Fruit fly (Drosophila melanogaster) whole organism, embryonic: ENCODE measurements around the gene CG11437.

Experiments
- Adf1 ChIP-seq: fragments of 200-800 bp; sonication (Bioruptor generic); IDR thresholded peaks from 2 replicates; pipeline ENCODE4 v1.3.6; 2022; ENCODE audit warnings: missing biosample characterization, missing genetic modification characterization
- Asciz ChIP-seq: fragments of 200-800 bp; sonication (Bioruptor generic); optimal IDR thresholded peaks from 2 replicates; lab custom pipeline; 2017; ENCODE audit warnings: missing biosample characterization, mild to moderate bottlenecking, missing genetic modification characterization, missing genetic modification reagents
- Blimp-1 ChIP-seq: fragments of 200-800 bp; sonication (Bioruptor generic); optimal IDR thresholded peaks from 3 replicates; lab custom pipeline; 2018; ENCODE audit warnings: missing biosample characterization, missing genetic modification characterization, mild to moderate bottlenecking, moderate library complexity, missing genetic modification reagents
- C15 ChIP-seq: fragments of 200-800 bp; sonication (Bioruptor generic); IDR thresholded peaks from 3 replicates; pipeline ENCODE4 v1.3.6; 2022; ENCODE audit warnings: missing biosample characterization, missing genetic modification characterization
- CG10274 ChIP-seq: fragments of 200-800 bp; sonication (Bioruptor generic); optimal IDR thresholded peaks from 3 replicates; lab custom pipeline; 2017; ENCODE audit warnings: missing biosample characterization, mild to moderate bottlenecking, missing genetic modification characterization
- CG12391 ChIP-seq: fragments of 200-800 bp; sonication (Bioruptor generic); optimal IDR thresholded peaks from 3 replicates; lab custom pipeline; 2018; ENCODE audit warnings: missing biosample characterization, mild to moderate bottlenecking, missing genetic modification characterization, moderate library complexity
- CG14014 ChIP-seq: fragments of 200-800 bp; sonication (Bioruptor generic); IDR thresholded peaks from 2 replicates; pipeline ENCODE4 v1.3.6; 2022; ENCODE audit warnings: missing biosample characterization, missing genetic modification characterization
- CG14441 ChIP-seq: fragments of 200-800 bp; sonication (Bioruptor generic); IDR thresholded peaks from 2 replicates; pipeline ENCODE4 v1.3.6; 2022; ENCODE audit warnings: missing biosample characterization, missing genetic modification characterization
- CG14667 ChIP-seq: fragments of 200-800 bp; sonication (Bioruptor generic); IDR thresholded peaks from 2 replicates; pipeline ENCODE4 v1.3.6; 2022; ENCODE audit warnings: missing biosample characterization, missing genetic modification characterization
- CG15011 ChIP-seq: fragments of 200-800 bp; sonication (Bioruptor generic); optimal IDR thresholded peaks from 3 replicates; lab custom pipeline; 2018; ENCODE audit warnings: missing biosample characterization, mild to moderate bottlenecking, missing genetic modification characterization
- CG15601 ChIP-seq: fragments of 200-800 bp; sonication (Bioruptor generic); optimal IDR thresholded peaks from 3 replicates; lab custom pipeline; 2019; ENCODE audit warnings: missing biosample characterization, mild to moderate bottlenecking, missing genetic modification characterization, moderate library complexity
- CG17385 ChIP-seq: fragments of 200-800 bp; sonication (Bioruptor generic); optimal IDR thresholded peaks from 3 replicates; lab custom pipeline; 2018; ENCODE audit warnings: missing biosample characterization, mild to moderate bottlenecking, missing genetic modification characterization
- CG17568 ChIP-seq: fragments of 200-800 bp; sonication (Bioruptor generic); optimal IDR thresholded peaks from 2 replicates; lab custom pipeline; 2018; ENCODE audit warnings: missing biosample characterization, mild to moderate bottlenecking, missing genetic modification characterization, moderate library complexity
- CG2678 ChIP-seq: fragments of 200-800 bp; sonication (Bioruptor generic); optimal IDR thresholded peaks from 3 replicates; lab custom pipeline; 2019; ENCODE audit warnings: missing biosample characterization, mild to moderate bottlenecking, missing genetic modification characterization, moderate library complexity
- CG30431 ChIP-seq: fragments of 200-800 bp; sonication (Bioruptor generic); optimal IDR thresholded peaks from 2 replicates; lab custom pipeline; 2017; ENCODE audit warnings: missing biosample characterization, missing genetic modification characterization
- CG31224 ChIP-seq: fragments of 200-800 bp; sonication (Bioruptor generic); IDR thresholded peaks from 2 replicates; pipeline ENCODE4 v1.3.6; 2022; ENCODE audit warnings: missing biosample characterization, missing genetic modification characterization
- CG3407 ChIP-seq: fragments of 200-800 bp; sonication (Bioruptor generic); optimal IDR thresholded peaks from 2 replicates; lab custom pipeline; 2018; ENCODE audit warnings: missing biosample characterization, mild to moderate bottlenecking, missing genetic modification characterization
- CG34376 ChIP-seq: fragments of 200-800 bp; sonication (Bioruptor generic); optimal IDR thresholded peaks from 2 replicates; lab custom pipeline; 2018; ENCODE audit warnings: missing biosample characterization, mild to moderate bottlenecking, missing genetic modification characterization
- CG34422 ChIP-seq: fragments of 200-800 bp; sonication (Bioruptor generic); IDR thresholded peaks from 3 replicates; pipeline ENCODE4 v1.3.6; 2022; ENCODE audit warnings: missing biosample characterization, missing genetic modification characterization
- CG3726 ChIP-seq: fragments of 200-800 bp; sonication (Bioruptor generic); IDR thresholded peaks from 3 replicates; pipeline ENCODE4, ENCODE4 v1.3.6; 2022; ENCODE audit warnings: missing biosample characterization, missing genetic modification characterization
- CG8478 ChIP-seq: fragments of >200 bp; optimal IDR thresholded peaks from 2 replicates; lab custom pipeline; 2018
- CG9609 ChIP-seq: fragments of 200-800 bp; sonication (Bioruptor generic); optimal IDR thresholded peaks from 3 replicates; lab custom pipeline; 2016; ENCODE audit warnings: missing biosample characterization, missing genetic modification characterization
- CG9876 ChIP-seq: fragments of 200-800 bp; sonication (Bioruptor generic); optimal IDR thresholded peaks from 2 replicates; lab custom pipeline; 2016; ENCODE audit warnings: missing biosample characterization, missing genetic modification characterization
- Dbx ChIP-seq: fragments of 200-800 bp; sonication (Bioruptor generic); IDR thresholded peaks from 3 replicates; pipeline ENCODE4 v1.3.6; 2022; ENCODE audit warnings: missing biosample characterization, missing genetic modification characterization
- Gug ChIP-seq: fragments of 200-800 bp; sonication (Bioruptor generic); IDR thresholded peaks from 4 replicates; pipeline ENCODE4 v1.3.6; 2022; ENCODE audit warnings: missing biosample characterization, missing genetic modification characterization
- H15 ChIP-seq: fragments of 200-800 bp; sonication (Bioruptor generic); IDR thresholded peaks from 3 replicates; pipeline ENCODE4 v1.3.6; 2022; ENCODE audit warnings: missing biosample characterization, missing genetic modification characterization
- H2.0 ChIP-seq: fragments of 200-800 bp; sonication (Bioruptor generic); IDR thresholded peaks from 2 replicates; pipeline ENCODE4 v1.3.6; 2022; ENCODE audit warnings: missing biosample characterization, missing genetic modification characterization
- HmgZ ChIP-seq: fragments of 200-800 bp; sonication (Bioruptor generic); optimal IDR thresholded peaks from 2 replicates; lab custom pipeline; 2018; ENCODE audit warnings: missing biosample characterization, mild to moderate bottlenecking, missing genetic modification characterization
- Hr39 ChIP-seq: fragments of >200 bp; optimal IDR thresholded peaks from 2 replicates; lab custom pipeline; 2017
- Jarid2 ChIP-seq: fragments of 200-800 bp; sonication (Bioruptor generic); optimal IDR thresholded peaks from 3 replicates; lab custom pipeline; 2017; ENCODE audit warnings: mild to moderate bottlenecking, missing biosample characterization, missing genetic modification reagents, missing genetic modification characterization
- Ssrp ChIP-seq: fragments of 200-800 bp; sonication (Bioruptor generic); optimal IDR thresholded peaks from 2 replicates; lab custom pipeline; 2018; ENCODE audit warnings: missing biosample characterization, mild to moderate bottlenecking, missing genetic modification characterization, moderate library complexity
- Vsx1 ChIP-seq: fragments of 200-800 bp; sonication (Bioruptor generic); optimal IDR thresholded peaks from 2 replicates; lab custom pipeline; 2017; ENCODE audit warnings: missing biosample characterization, mild to moderate bottlenecking, missing genetic modification characterization, missing genetic modification reagents
- Xrp1 ChIP-seq: fragments of 200-800 bp; sonication (Bioruptor generic); IDR thresholded peaks from 2 replicates; pipeline ENCODE4 v1.3.6; 2022; ENCODE audit warnings: missing biosample characterization, missing genetic modification characterization
- al ChIP-seq: fragments of 200-800 bp; sonication (Bioruptor generic); IDR thresholded peaks from 2 replicates; pipeline ENCODE4 v1.3.6; 2022; ENCODE audit warnings: missing biosample characterization, missing genetic modification characterization
- ap ChIP-seq: fragments of 200-800 bp; sonication (Bioruptor generic); IDR thresholded peaks from 2 replicates; pipeline ENCODE4 v1.3.6; 2022; ENCODE audit warnings: missing biosample characterization, missing genetic modification characterization
- dan ChIP-seq: fragments of 200-800 bp; sonication (Bioruptor generic); IDR thresholded peaks from 2 replicates; pipeline ENCODE4 v1.3.6; 2022; ENCODE audit warnings: missing biosample characterization, missing genetic modification characterization
- dysf ChIP-seq: fragments of 200-800 bp; sonication (Bioruptor generic); IDR thresholded peaks from 3 replicates; pipeline ENCODE4 v1.3.6; 2022; ENCODE audit warnings: missing biosample characterization, missing genetic modification characterization
- emc ChIP-seq: fragments of 200-800 bp; sonication (Bioruptor generic); optimal IDR thresholded peaks from 2 replicates; lab custom pipeline; 2016; ENCODE audit warnings: missing biosample characterization, missing genetic modification characterization
- fd96Cb ChIP-seq: fragments of 200-800 bp; sonication (Bioruptor generic); optimal IDR thresholded peaks from 2 replicates; lab custom pipeline; 2018; ENCODE audit warnings: missing biosample characterization, mild to moderate bottlenecking, missing genetic modification characterization, moderate library complexity
- hb ChIP-seq: fragments of 200-800 bp; sonication (Bioruptor generic); IDR thresholded peaks from 3 replicates; pipeline ENCODE4 v1.3.6; 2022; ENCODE audit warnings: missing biosample characterization, missing genetic modification characterization; ENCODE audit not compliant: partially characterized antibody
- jigr1 ChIP-seq: fragments of 200-800 bp; sonication (Bioruptor generic); IDR thresholded peaks from 3 replicates; pipeline ENCODE4 v1.3.6; 2022; ENCODE audit warnings: missing biosample characterization, missing genetic modification characterization
- lbe ChIP-seq: fragments of 200-800 bp; sonication (Bioruptor generic); optimal IDR thresholded peaks from 2 replicates; lab custom pipeline; 2016; ENCODE audit warnings: missing biosample characterization, mild to moderate bottlenecking, missing genetic modification characterization
- lmd ChIP-seq: fragments of 200-800 bp; sonication (Bioruptor generic); IDR thresholded peaks from 2 replicates; pipeline ENCODE4 v1.3.6; 2022; ENCODE audit warnings: missing biosample characterization, missing genetic modification characterization
- schlank ChIP-seq: fragments of 200-800 bp; sonication (Bioruptor generic); optimal IDR thresholded peaks from 2 replicates; lab custom pipeline; 2018; ENCODE audit warnings: missing biosample characterization, mild to moderate bottlenecking, missing genetic modification characterization
- scrt ChIP-seq: fragments of 200-800 bp; sonication (Bioruptor generic); optimal IDR thresholded peaks from 2 replicates; lab custom pipeline; 2018; ENCODE audit warnings: missing biosample characterization, mild to moderate bottlenecking, missing genetic modification characterization, moderate library complexity
- sim ChIP-seq: fragments of 200-800 bp; sonication (Bioruptor generic); IDR thresholded peaks from 2 replicates; pipeline ENCODE4 v1.3.6; 2022; ENCODE audit warnings: missing biosample characterization, missing genetic modification characterization
- tio ChIP-seq: fragments of 200-800 bp; sonication (Bioruptor generic); optimal IDR thresholded peaks from 2 replicates; lab custom pipeline; 2017; ENCODE audit warnings: missing biosample characterization, missing genetic modification characterization, inconsistent platforms
- tna ChIP-seq: fragments of 200-800 bp; sonication (Bioruptor generic); IDR thresholded peaks from 2 replicates; pipeline ENCODE4 v1.3.6; 2022; ENCODE audit warnings: missing biosample characterization, missing genetic modification characterization; ENCODE audit not compliant: partially characterized antibody
- tx ChIP-seq: fragments of 200-800 bp; sonication (Bioruptor generic); optimal IDR thresholded peaks from 2 replicates; lab custom pipeline; 2016; ENCODE audit warnings: missing biosample characterization, missing genetic modification characterization
- vvl ChIP-seq: fragments of 200-800 bp; sonication (Bioruptor generic); IDR thresholded peaks from 2 replicates; pipeline ENCODE4 v1.3.6; 2022; ENCODE audit warnings: missing biosample characterization, missing genetic modification characterization
- zfh2 ChIP-seq: fragments of 200-800 bp; sonication (Bioruptor generic); optimal IDR thresholded peaks from 2 replicates; lab custom pipeline; 2016; ENCODE audit warnings: missing biosample characterization, missing genetic modification characterization

CG11437 gene

DNA sequence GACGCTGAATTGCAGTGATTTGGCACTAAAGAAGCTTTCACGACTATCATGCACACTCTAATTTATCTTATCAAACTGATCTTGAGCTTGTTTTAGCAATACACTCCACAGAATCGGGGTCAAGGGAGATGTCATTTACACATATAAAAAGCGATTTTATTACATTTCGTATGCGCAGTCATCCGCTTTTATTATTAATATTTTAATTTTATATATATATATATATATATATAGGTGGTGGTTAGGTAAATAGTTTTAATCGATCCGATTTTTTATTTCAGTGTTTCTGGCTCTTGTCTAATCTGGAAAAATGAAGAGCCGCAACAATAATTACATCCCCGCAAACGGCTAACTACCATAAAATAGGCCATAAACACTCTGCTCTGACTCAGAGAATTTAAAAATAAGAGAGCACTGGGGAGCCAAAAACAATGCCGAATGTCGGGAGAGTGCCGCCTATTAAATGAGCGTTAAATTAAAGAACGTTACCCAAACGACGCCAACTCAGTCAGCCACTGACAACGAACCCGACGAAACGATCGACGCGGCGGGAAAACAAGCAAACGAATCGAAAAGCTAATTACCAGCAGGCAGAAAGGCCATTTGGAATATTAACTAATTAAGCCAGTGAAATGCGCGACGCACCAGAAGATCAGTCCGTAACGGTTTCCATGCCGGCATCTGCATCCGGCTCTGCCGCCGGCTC lies 3.1 kb downstream of the CG11437 start (continued):
- TF ChIP-seq lmd (GFP tag; lab: Robert Waterston, UW) (peak; percentile 48; the same call in 1 of the 2 replicates), CG15601 (tag; lab: Kevin White, UChicago) (no peak), Hr39 (lab: Kevin White, UChicago) (no peak), zfh2 (peak; percentile 24), CG17385 (GFP tag; lab: Kevin White, UChicago) (peak; percentile 52), emc (GFP tag; lab: Kevin White, UChicago) (no peak), hb (GFP tag; lab: Robert Waterston, UW) (no peak), CG9609 (no peak), tx (GFP tag; lab: Kevin White, UChicago) (no peak), CG9876 (GFP tag; lab: Kevin White, UChicago) (no peak), tna (no peak), lbe (GFP tag; lab: Kevin White, UChicago) (no peak), Xrp1 (GFP tag; lab: Robert Waterston, UW) (no peak), ap (GFP tag; lab: Robert Waterston, UW) (0 out of 2 replicates have a peak, but pooled peaks have one; percentile 15), al (GFP tag; lab: Robert Waterston, UW) (peak; percentile 56; the same call in 1 of the 2 replicates), Jarid2 (peak; percentile 34), sim (GFP tag; lab: Robert Waterston, UW) (no peak), scrt (GFP tag; lab: Kevin White, UChicago) (peak; percentile 33), CG8478 (lab: Kevin White, UChicago) (no peak), CG30431 (no peak), CG34422 (GFP tag; lab: Robert Waterston, UW) (peak; percentile 37; the same call in 1 of the 3 replicates), HmgZ (tag; lab: Kevin White, UChicago) (no peak), CG31224 (GFP tag; lab: Robert Waterston, UW) (0 out of 2 replicates have a peak, but pooled peaks have one; percentile 28), jigr1 (GFP tag; lab: Robert Waterston, UW) (no peak), CG3726 (GFP tag; lab: Robert Waterston, UW) (no peak), CG3407 (GFP tag; lab: Kevin White, UChicago) (no peak), fd96Cb (tag; lab: Kevin White, UChicago) (peak; percentile 38), dan (GFP tag; lab: Robert Waterston, UW) (no peak), schlank (tag; lab: Kevin White, UChicago) (no peak), CG17568 (GFP tag; lab: Kevin White, UChicago) (no peak), CG14441 (GFP tag; lab: Robert Waterston, UW) (peak; percentile 54), Dbx (GFP tag; lab: Robert Waterston, UW) (peak; percentile 31; the same call in 1 of the 3 replicates), Adf1 (GFP tag; lab: Robert Waterston, UW) (no peak), CG14667 (no peak), Asciz (GFP tag; lab: Kevin White, UChicago) (peak; percentile 21), CG12391 (tag; lab: Kevin White, UChicago) (peak; percentile 50), H2.0 (GFP tag; lab: Robert Waterston, UW) (peak; percentile 51), CG2678 (tag; lab: Kevin White, UChicago) (peak; percentile 81), CG15011 (GFP tag; lab: Kevin White, UChicago) (peak; percentile 5), CG10274 (GFP tag; lab: Kevin White, UChicago) (no peak), Vsx1 (GFP tag; lab: Kevin White, UChicago) (peak; percentile 63), dysf (peak; percentile 59; the same call in 2 of the 3 replicates), tio (GFP tag; lab: Kevin White, UChicago) (no peak), H15 (no peak), C15 (GFP tag; lab: Robert Waterston, UW) (no peak), Gug (no peak; the same call in 3 of the 4 replicates), Ssrp (tag; lab: Kevin White, UChicago) (peak; percentile 17), vvl (GFP tag; lab: Robert Waterston, UW) (peak; percentile 52), CG34376 (GFP tag; lab: Kevin White, UChicago) (peak; percentile 2), CG14014 (0 out of 2 replicates have a peak, but pooled peaks have one; percentile 30), Blimp-1 (GFP tag; lab: Kevin White, UChicago) (peak; percentile 28)
